Fruit fly (Drosophila melanogaster) whole organism, adult: ENCODE measurements around the gene PK2-R2.

Source experiments
- CG11617 ChIP-seq: fragments of 200-800 bp; sonication (Bioruptor generic); optimal IDR thresholded peaks from 2 replicates; lab custom pipeline; 2017; ENCODE audit warnings: mild to moderate bottlenecking, missing biosample characterization, missing genetic modification reagents, missing genetic modification characterization
- CG12768 ChIP-seq: fragments of 200-800 bp; sonication (Bioruptor generic); optimal IDR thresholded peaks from 2 replicates; lab custom pipeline; 2017; ENCODE audit warnings: missing biosample characterization, missing genetic modification characterization, mild to moderate bottlenecking, moderate library complexity, missing genetic modification reagents
- CG7045 ChIP-seq: fragments of 200-800 bp; sonication (Bioruptor generic); optimal IDR thresholded peaks from 2 replicates; lab custom pipeline; 2017; ENCODE audit warnings: missing biosample characterization, mild to moderate bottlenecking, missing genetic modification characterization
- CG7101 ChIP-seq: fragments of 200-800 bp; sonication (Bioruptor generic); optimal IDR thresholded peaks from 2 replicates; lab custom pipeline; 2018; ENCODE audit warnings: missing biosample characterization, mild to moderate bottlenecking, missing genetic modification characterization, moderate library complexity
- Clk ChIP-seq: fragments of 200-800 bp; sonication (Bioruptor generic); optimal IDR thresholded peaks from 2 replicates; lab custom pipeline; 2017; ENCODE audit warnings: missing biosample characterization, missing genetic modification characterization
- Crg-1 ChIP-seq: fragments of 200-800 bp; sonication (Bioruptor generic); optimal IDR thresholded peaks from 2 replicates; lab custom pipeline; 2016; ENCODE audit warnings: missing biosample characterization, missing genetic modification characterization
- cnc ChIP-seq, 2 experiments: fragments of >200 bp; optimal IDR thresholded peaks; 2 replicates each; lab custom pipeline; 2017
- pad ChIP-seq: fragments of 200-800 bp; sonication (Bioruptor generic); optimal IDR thresholded peaks from 3 replicates; lab custom pipeline; 2017; ENCODE audit warnings: missing biosample characterization, missing genetic modification characterization, mild to moderate bottlenecking, moderate library complexity, missing genetic modification reagents
- tj ChIP-seq: fragments of 200-800 bp; sonication (Bioruptor generic); optimal IDR thresholded peaks from 3 replicates; lab custom pipeline; 2017; ENCODE audit warnings: missing biosample characterization, mild to moderate bottlenecking, missing genetic modification characterization, moderate library complexity
- toe ChIP-seq: fragments of 200-800 bp; sonication (Bioruptor generic); optimal IDR thresholded peaks from 2 replicates; lab custom pipeline; 2016; ENCODE audit warnings: missing biosample characterization, missing genetic modification characterization

dm6 chr3R:13313088-13313487, 20.9 kb downstream of the PK2-R2 start, which contains the start of gene CG44142:
- TF ChIP-seq toe (no peak), CG11617 (GFP tag; lab: Kevin White, UChicago) (no peak), CG7101 (tag; lab: Kevin White, UChicago) (no peak), CG7045 (GFP tag; lab: Kevin White, UChicago) (no peak), cnc (optimal IDR thresholded peaks at IDR 0.05; lab: Kevin White, UChicago) (no peak), Crg-1 (GFP tag; lab: Kevin White, UChicago) (no peak), tj (GFP tag; lab: Kevin White, UChicago) (no peak), pad (GFP tag; lab: Kevin White, UChicago) (no peak), Clk (GFP tag; lab: Kevin White, UChicago) (no peak), CG12768 (GFP tag; lab: Kevin White, UChicago) (no peak)
